Worm (Caenorhabditis elegans): ENCODE measurements around the gene W08E12.8.
A peak's percentile ranks its signal among the peaks of the same experiment; 100 is the strongest.

W08E12.8 gene

DNA sequence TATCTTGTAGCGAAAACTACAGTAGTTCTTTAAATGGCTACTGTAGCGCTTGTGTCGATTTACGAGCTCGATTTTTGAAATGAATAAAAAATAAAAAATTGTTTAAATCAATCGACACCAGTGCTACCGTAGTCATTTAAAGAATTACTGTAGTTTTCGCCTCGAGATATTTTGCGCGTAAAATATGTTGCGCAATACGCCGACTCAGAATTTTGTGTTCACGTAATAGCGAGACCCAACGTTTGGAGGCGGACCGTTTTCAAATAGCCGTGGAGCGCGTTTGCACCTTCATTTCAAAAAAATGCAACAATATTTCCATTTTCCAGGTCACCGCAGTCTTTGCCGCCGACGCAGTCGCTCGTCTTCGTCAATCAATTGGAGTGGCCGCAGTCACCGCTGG is 32.0 kb upstream of the W08E12.8 start:
- TF ChIP-seq ceh-36 (tag; optimal IDR thresholded peaks at IDR 0.05) (no peak), sea-1 (GFP tag; conservative IDR thresholded peaks at IDR 0.05) (no peak), flt-1 (GFP tag; IDR thresholded peaks at IDR 0.05) (no peak)

DNA sequence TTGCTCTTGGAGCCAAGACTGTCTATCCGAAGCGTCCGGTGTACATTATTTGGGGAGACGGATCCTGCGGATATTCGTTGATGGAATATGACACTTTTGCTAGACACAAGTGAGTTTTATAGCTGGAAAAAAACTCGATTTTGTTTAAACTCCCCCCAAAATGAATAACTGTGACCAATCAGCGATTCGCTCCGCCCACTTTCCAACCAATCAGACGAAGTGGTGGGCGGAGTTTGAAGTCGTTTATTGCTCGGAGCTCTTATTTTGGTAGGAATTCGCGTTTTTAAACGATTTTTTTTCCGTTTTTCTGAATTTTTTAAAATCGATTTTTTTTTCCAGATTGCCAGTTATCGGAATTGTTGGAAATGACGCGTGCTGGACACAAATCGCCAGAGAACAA is 30.4 kb upstream of the W08E12.8 start:
- no peak for TF ChIP-seq sea-1 (GFP tag; conservative IDR thresholded peaks at IDR 0.05)
- no peak for TF ChIP-seq flt-1 (GFP tag; IDR thresholded peaks at IDR 0.05)
- no peak for TF ChIP-seq tra-4 (tag; optimal IDR thresholded peaks at IDR 0.05)
- TF ChIP-seq ceh-13 (GFP tag; optimal IDR thresholded peaks at IDR 0.05) = no peak

DNA sequence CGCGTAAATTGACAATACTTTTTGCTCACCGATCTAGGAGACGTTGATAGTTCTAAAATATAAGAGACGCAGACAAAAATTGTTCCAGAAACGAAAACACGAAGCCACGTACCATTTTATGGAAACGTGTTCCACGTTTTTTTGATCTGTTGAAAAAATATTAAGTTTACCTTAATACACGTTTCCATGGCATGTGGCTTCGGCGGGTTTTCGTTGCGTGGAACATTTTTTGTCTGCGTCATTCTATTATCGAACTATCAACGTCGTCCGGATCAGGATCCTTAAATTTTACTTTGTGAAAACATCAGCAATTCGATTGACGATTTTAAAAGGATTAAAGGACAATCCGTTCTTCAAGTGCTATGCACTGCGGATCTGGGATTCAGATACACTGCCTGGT is 26.5 kb upstream of the W08E12.8 start, which contains the start of gene T26C12.2:
Gene T26C12.2 (minus strand): TSS at position 101 of the 400 bp plus-strand sequence.
- TF ChIP-seq tra-4 (tag; optimal IDR thresholded peaks at IDR 0.05) (no peak), ets-7 (tag; optimal IDR thresholded peaks at IDR 0.05) (no peak), hnd-1 (tag; optimal IDR thresholded peaks at IDR 0.05) (no peak), hmg-4 (GFP tag; optimal IDR thresholded peaks at IDR 0.05) (no peak), pes-1 (GFP tag; IDR thresholded peaks at IDR 0.05) (no peak), ceh-36 (tag; optimal IDR thresholded peaks at IDR 0.05) (no peak), ama-1 (optimal IDR thresholded peaks at IDR 0.05) (no peak), hmbx-1 (tag; optimal IDR thresholded peaks at IDR 0.05) (no peak), flt-1 (GFP tag; IDR thresholded peaks at IDR 0.05) (no peak), tbx-37 (GFP tag; conservative IDR thresholded peaks at IDR 0.05) (no peak), sea-1 (GFP tag; conservative IDR thresholded peaks at IDR 0.05) (no peak), aly-1 (tag; optimal IDR thresholded peaks at IDR 0.05) (no peak), F13C5.2 (tag; optimal IDR thresholded peaks at IDR 0.05) (no peak), ceh-13 (GFP tag; optimal IDR thresholded peaks at IDR 0.05) (no peak), tbx-11 (GFP tag; IDR thresholded peaks at IDR 0.05) (no peak), scrt-1 (GFP tag; IDR thresholded peaks at IDR 0.05) (no peak), B0310.2 (tag; optimal IDR thresholded peaks at IDR 0.05) (no peak)

DNA sequence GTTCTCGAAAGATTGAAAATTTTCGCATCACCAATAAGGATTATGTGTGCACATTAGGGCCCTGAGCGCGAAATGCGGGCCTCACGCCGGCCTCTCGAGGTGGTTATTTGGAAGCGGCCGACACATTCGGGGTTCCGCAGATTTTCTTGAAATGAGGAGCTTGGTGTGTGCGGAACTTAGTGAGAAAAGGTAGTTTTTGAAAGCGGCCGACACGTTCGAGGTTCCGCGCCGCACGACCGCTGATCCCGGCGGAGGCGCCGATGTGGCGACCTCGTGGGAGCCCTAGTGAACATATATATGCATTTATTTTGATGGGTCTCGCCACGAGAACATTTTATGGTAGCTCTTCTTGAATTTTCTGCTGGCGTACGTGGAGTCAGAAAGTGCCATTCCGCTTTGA is 25.3 kb upstream of the W08E12.8 start:
- TF ChIP-seq scrt-1 (GFP tag; IDR thresholded peaks at IDR 0.05) (no peak), tra-4 (tag; optimal IDR thresholded peaks at IDR 0.05) (no peak), flt-1 (GFP tag; IDR thresholded peaks at IDR 0.05) (no peak), hmbx-1 (tag; optimal IDR thresholded peaks at IDR 0.05) (no peak), tbx-11 (GFP tag; IDR thresholded peaks at IDR 0.05) (no peak), hmg-4 (GFP tag; optimal IDR thresholded peaks at IDR 0.05) (no peak), tbx-37 (GFP tag; conservative IDR thresholded peaks at IDR 0.05) (no peak), ceh-36 (tag; optimal IDR thresholded peaks at IDR 0.05) (no peak), B0310.2 (tag; optimal IDR thresholded peaks at IDR 0.05) (no peak), sea-1 (GFP tag; conservative IDR thresholded peaks at IDR 0.05) (no peak), F13C5.2 (tag; optimal IDR thresholded peaks at IDR 0.05) (no peak), ceh-13 (GFP tag; optimal IDR thresholded peaks at IDR 0.05) (no peak)

DNA sequence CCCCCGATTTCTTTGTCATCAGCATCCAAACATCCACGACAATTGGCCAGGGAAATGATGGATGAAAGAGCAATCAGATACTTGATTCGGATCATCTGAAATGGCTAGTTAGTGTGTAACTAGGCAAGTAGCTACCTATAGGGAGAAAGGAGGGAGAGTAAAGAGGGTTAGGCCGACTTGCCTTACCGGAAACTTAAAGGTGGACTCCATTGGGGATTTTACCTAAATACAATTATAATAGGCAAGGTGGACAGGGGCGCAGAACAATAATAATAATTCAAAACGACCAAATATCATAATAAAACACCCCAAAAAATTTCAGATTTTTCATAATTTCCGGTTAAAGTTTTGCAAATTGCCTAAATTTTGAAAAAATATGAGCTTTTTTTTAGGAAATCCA is 24.6 kb upstream of the W08E12.8 start, which contains the start of gene clec-173:
Gene clec-173 (minus strand): TSS at position 101 of the 400 bp plus-strand sequence.
- TF ChIP-seq ama-1 (optimal IDR thresholded peaks at IDR 0.05) = no peak
- TF ChIP-seq tbx-11 (GFP tag; IDR thresholded peaks at IDR 0.05) = no peak
- TF ChIP-seq hnd-1 (tag; optimal IDR thresholded peaks at IDR 0.05) = no peak
- TF ChIP-seq hmg-4 (GFP tag; optimal IDR thresholded peaks at IDR 0.05) = no peak
- TF ChIP-seq pes-1 (GFP tag; IDR thresholded peaks at IDR 0.05) = no peak
- TF ChIP-seq B0310.2 (tag; optimal IDR thresholded peaks at IDR 0.05) = no peak
- TF ChIP-seq flt-1 (GFP tag; IDR thresholded peaks at IDR 0.05) = no peak

DNA sequence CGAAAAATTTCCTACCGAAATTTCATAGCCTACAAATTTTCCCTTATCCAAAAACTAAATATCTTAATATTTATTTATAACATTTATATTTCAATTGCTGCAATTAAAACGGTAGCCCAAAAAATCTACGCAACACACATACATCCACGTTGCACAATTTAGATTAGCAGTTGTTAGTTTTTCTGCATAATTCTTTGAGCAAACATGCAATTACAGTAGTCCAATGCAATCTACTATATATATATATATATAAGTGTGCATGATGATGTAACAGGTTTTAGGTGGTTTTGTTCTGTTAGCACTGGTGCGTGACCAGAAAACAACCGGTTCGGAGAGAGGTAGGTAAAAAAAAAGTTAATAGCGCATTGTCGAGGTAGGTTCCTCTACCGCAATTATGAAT is 20.8 kb upstream of the W08E12.8 start:
- TF ChIP-seq tbx-37 (GFP tag; conservative IDR thresholded peaks at IDR 0.05) (no peak), pes-1 (GFP tag; IDR thresholded peaks at IDR 0.05) (no peak), ets-7 (tag; optimal IDR thresholded peaks at IDR 0.05) (no peak)

DNA sequence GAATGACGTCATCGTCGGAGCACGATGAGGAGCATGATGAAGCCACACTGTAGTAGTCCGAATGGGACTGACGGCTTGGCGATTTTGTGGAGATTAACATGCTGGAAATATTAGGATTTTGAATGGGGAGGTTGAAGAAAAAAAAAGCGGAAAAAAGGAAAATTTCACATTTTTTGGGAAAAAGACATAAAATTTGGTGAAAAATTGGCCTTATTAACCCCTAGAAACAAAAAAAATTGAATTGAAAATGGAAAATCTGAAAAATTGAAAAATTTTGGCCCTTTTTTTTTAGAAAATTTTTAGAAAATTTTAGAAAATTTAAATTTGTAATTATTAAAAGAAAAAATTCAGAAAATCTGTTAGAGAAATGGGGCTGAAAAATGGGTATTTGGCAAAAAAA is 18.9 kb upstream of the W08E12.8 start, which contains the start of gene T26C12.3:
Gene T26C12.3 (minus strand): TSS at position 101 of the 400 bp plus-strand sequence.
- TF ChIP-seq tra-4 (tag; optimal IDR thresholded peaks at IDR 0.05) (no peak), hmg-4 (GFP tag; optimal IDR thresholded peaks at IDR 0.05) (no peak), F13C5.2 (tag; optimal IDR thresholded peaks at IDR 0.05) (no peak), tbx-37 (GFP tag; conservative IDR thresholded peaks at IDR 0.05) (no peak), tbx-11 (GFP tag; IDR thresholded peaks at IDR 0.05) (no peak), ets-7 (tag; optimal IDR thresholded peaks at IDR 0.05) (no peak), pes-1 (GFP tag; IDR thresholded peaks at IDR 0.05) (no peak), aly-1 (tag; optimal IDR thresholded peaks at IDR 0.05) (no peak)

DNA sequence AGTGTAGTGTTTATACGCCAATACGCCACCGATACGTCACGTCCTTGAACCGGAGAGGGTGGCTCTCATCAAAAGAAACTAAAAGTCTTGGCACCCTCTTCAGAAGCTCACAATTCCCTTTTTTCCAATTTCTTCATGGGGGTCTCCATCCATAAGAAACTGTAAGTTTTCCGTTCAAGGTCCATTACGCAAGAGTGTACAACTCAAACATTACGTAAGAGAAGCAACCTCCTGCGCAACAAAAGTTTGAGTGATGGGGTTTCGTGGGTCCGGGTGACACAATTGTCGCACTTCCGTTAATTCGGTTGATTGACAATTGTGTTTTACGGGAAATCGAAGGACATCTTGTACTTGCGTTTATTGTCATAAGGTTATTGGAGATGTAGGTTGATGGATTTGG is 13.3 kb upstream of the W08E12.8 start:
- TF ChIP-seq hmbx-1 (tag; optimal IDR thresholded peaks at IDR 0.05) = no peak
- no peak for TF ChIP-seq ceh-36 (tag; optimal IDR thresholded peaks at IDR 0.05)
- no peak for TF ChIP-seq tbx-11 (GFP tag; IDR thresholded peaks at IDR 0.05)
- no peak for TF ChIP-seq hnd-1 (tag; optimal IDR thresholded peaks at IDR 0.05)
- TF ChIP-seq flt-1 (GFP tag; IDR thresholded peaks at IDR 0.05) = no peak
- no peak for TF ChIP-seq tbx-37 (GFP tag; conservative IDR thresholded peaks at IDR 0.05)
- TF ChIP-seq tra-4 (tag; optimal IDR thresholded peaks at IDR 0.05) = no peak
- TF ChIP-seq pes-1 (GFP tag; IDR thresholded peaks at IDR 0.05) = peak; percentile 41; the same call in 1 of the 2 replicates
- no peak for TF ChIP-seq ceh-13 (GFP tag; optimal IDR thresholded peaks at IDR 0.05)

DNA sequence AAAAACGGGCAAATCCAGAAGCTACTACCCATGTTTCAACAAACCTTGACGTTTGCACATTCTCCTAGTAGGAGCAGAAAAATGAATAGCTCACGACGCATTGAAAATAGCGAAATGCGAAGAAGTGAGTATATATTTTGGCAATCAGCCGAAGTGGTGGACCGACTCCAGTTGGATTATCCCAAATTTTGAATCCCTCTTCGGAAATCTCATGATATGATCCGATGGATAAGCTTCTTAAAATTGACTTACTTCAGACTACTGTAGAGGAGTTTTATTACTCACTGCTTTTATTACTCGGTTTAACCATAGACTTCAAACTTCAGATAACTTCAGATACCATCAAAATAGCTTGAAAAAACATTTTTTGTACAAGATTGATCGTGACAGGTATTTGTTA is 2.9 kb upstream of the W08E12.8 start, which contains the start of gene gcy-23:
Gene gcy-23 (minus strand): TSS at position 101 of the 400 bp plus-strand sequence.
- TF ChIP-seq aly-1 (tag; optimal IDR thresholded peaks at IDR 0.05) (no peak), F13C5.2 (tag; optimal IDR thresholded peaks at IDR 0.05) (no peak)
